Fruit fly (Drosophila melanogaster): ENCODE results near the gene zye.

The zye gene

dm6 chr3L:20402665-20403492 lies 10.5 kb upstream of the zye start:
- TF ChIP-seq CG8159 (tag; optimal IDR thresholded peaks at IDR 0.05) (peak; percentile 90), CG10348 (GFP tag; IDR thresholded peaks at IDR 0.05) (no peak), Pif1B (GFP tag; optimal IDR thresholded peaks at IDR 0.05) (peak; percentile 54), CG8301 (tag; optimal IDR thresholded peaks at IDR 0.05) (no peak), CG13204 (GFP tag; optimal IDR thresholded peaks at IDR 0.05) (peak; percentile 12), CG12605 (GFP tag; IDR thresholded peaks at IDR 0.05) (no peak), rn (GFP tag; IDR thresholded peaks at IDR 0.05) (no peak), gl (tag; optimal IDR thresholded peaks at IDR 0.05) (peak; percentile 76), CG34367 (tag; optimal IDR thresholded peaks at IDR 0.05) (peak; percentile 79), Ets98B (GFP tag; IDR thresholded peaks at IDR 0.05) (no peak), EcR (GFP tag; optimal IDR thresholded peaks at IDR 0.05) (no peak), CG17806 (tag; optimal IDR thresholded peaks at IDR 0.05) (peak; percentile 74), D1 (tag; optimal IDR thresholded peaks at IDR 0.05) (peak; percentile 20), CG15710 (tag; optimal IDR thresholded peaks at IDR 0.05) (peak; percentile 84), Pif1A (GFP tag; optimal IDR thresholded peaks at IDR 0.05) (peak; percentile 54), CG9948 (tag; optimal IDR thresholded peaks at IDR 0.05) (peak; percentile 80), CG14655 (GFP tag; optimal IDR thresholded peaks at IDR 0.05) (no peak), Snoo (tag; optimal IDR thresholded peaks at IDR 0.05) (peak; percentile 34), CG32121 (GFP tag; IDR thresholded peaks at IDR 0.05) (no peak)

- peak; percentile 64 for TF ChIP-seq Pif1A (GFP tag; optimal IDR thresholded peaks at IDR 0.05)
- TF ChIP-seq CG17806 (tag; optimal IDR thresholded peaks at IDR 0.05), result peak; percentile 52
- no peak for TF ChIP-seq CG12605 (GFP tag; IDR thresholded peaks at IDR 0.05)
- TF ChIP-seq CG34367 (tag; optimal IDR thresholded peaks at IDR 0.05), result peak; percentile 57
- TF ChIP-seq CG14655 (GFP tag; optimal IDR thresholded peaks at IDR 0.05), result peak; percentile 68
- peak; percentile 67 for TF ChIP-seq CG9948 (tag; optimal IDR thresholded peaks at IDR 0.05)
- no peak for TF ChIP-seq Ets98B (GFP tag; IDR thresholded peaks at IDR 0.05)
- no peak for TF ChIP-seq rn (GFP tag; IDR thresholded peaks at IDR 0.05)
- no peak for TF ChIP-seq CG32121 (GFP tag; IDR thresholded peaks at IDR 0.05)
- TF ChIP-seq CG15710 (tag; optimal IDR thresholded peaks at IDR 0.05), result peak; percentile 69
- TF ChIP-seq D1 (tag; optimal IDR thresholded peaks at IDR 0.05), result peak; percentile 31
- peak; percentile 75 for TF ChIP-seq Snoo (tag; optimal IDR thresholded peaks at IDR 0.05)
- TF ChIP-seq Pif1B (GFP tag; optimal IDR thresholded peaks at IDR 0.05), result peak; percentile 40
- peak; percentile 32; the same call in 2 of the 3 replicates for TF ChIP-seq CG4496 (GFP tag; IDR thresholded peaks at IDR 0.05)
- no peak for TF ChIP-seq fd96Ca (GFP tag; IDR thresholded peaks at IDR 0.05)
- TF ChIP-seq CG8301 (tag; optimal IDR thresholded peaks at IDR 0.05), result peak; percentile 58
- peak; percentile 26 for TF ChIP-seq gl (tag; optimal IDR thresholded peaks at IDR 0.05)
- no peak for TF ChIP-seq CG10348 (GFP tag; IDR thresholded peaks at IDR 0.05)
- peak; percentile 20 for TF ChIP-seq CG13204 (GFP tag; optimal IDR thresholded peaks at IDR 0.05)
- peak; percentile 64 for TF ChIP-seq EcR (GFP tag; optimal IDR thresholded peaks at IDR 0.05)
- peak; percentile 77 for TF ChIP-seq CG8159 (tag; optimal IDR thresholded peaks at IDR 0.05)
Measured at dm6 chr3L:20403493-20404379, 9.7 kb upstream of the zye start.

dm6 chr3L:20404515-20404914 lies 8.9 kb upstream of the zye start:
- TF ChIP-seq CG8159 (tag; optimal IDR thresholded peaks at IDR 0.05), result no peak

DNA sequence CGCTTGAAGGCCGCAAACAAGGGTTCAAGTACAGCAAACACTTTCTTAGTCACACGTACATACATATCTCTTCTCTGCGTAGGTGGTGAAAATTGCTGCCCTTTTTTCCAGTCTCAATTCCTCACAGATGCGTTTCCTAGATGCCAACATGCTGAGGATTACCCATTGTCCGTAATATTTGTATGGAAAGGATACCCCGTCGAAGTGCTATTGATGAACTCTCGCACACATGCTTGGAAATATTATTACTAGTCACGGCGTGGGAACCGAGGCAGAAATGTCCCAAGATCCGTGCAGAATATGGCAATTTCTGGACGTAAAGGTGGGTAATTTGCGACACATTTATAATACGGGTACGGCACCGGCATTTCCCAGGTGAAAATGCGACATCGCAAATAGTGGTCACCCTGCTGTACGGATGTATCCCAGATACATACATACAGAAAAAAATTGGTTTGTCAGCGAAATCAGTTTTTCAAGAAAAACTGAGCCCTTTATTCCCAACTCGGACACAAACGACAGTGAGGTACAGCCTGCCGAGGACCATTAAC lies 8.0 kb upstream of the zye start:
- TF ChIP-seq CG8301 (tag; optimal IDR thresholded peaks at IDR 0.05), result no peak
- TF ChIP-seq fd96Ca (GFP tag; IDR thresholded peaks at IDR 0.05), result no peak
- TF ChIP-seq EcR (GFP tag; optimal IDR thresholded peaks at IDR 0.05), result no peak
- no peak for TF ChIP-seq Snoo (tag; optimal IDR thresholded peaks at IDR 0.05)
- no peak for TF ChIP-seq Ets98B (GFP tag; IDR thresholded peaks at IDR 0.05)
- TF ChIP-seq CG13204 (GFP tag; optimal IDR thresholded peaks at IDR 0.05), result no peak
- no peak for TF ChIP-seq CG14655 (GFP tag; optimal IDR thresholded peaks at IDR 0.05)
- no peak for TF ChIP-seq CG10348 (GFP tag; IDR thresholded peaks at IDR 0.05)
- no peak for TF ChIP-seq CG32121 (GFP tag; IDR thresholded peaks at IDR 0.05)
- TF ChIP-seq rn (GFP tag; IDR thresholded peaks at IDR 0.05), result no peak
- no peak for TF ChIP-seq CG17806 (tag; optimal IDR thresholded peaks at IDR 0.05)
- no peak for TF ChIP-seq Pif1B (GFP tag; optimal IDR thresholded peaks at IDR 0.05)
- TF ChIP-seq CG4496 (GFP tag; IDR thresholded peaks at IDR 0.05), result no peak
- TF ChIP-seq gl (tag; optimal IDR thresholded peaks at IDR 0.05), result no peak
- TF ChIP-seq CG12605 (GFP tag; IDR thresholded peaks at IDR 0.05), result no peak
- no peak for TF ChIP-seq Pif1A (GFP tag; optimal IDR thresholded peaks at IDR 0.05)
- TF ChIP-seq CG34367 (tag; optimal IDR thresholded peaks at IDR 0.05), result no peak
- TF ChIP-seq D1 (tag; optimal IDR thresholded peaks at IDR 0.05), result no peak
